Worm (Caenorhabditis elegans) whole organism, dauer: ENCODE measurements around the gene ctg-2.

ENCODE experiments used
- unc-62 ChIP-seq: sonication (generic microtip); optimal IDR thresholded peaks from 2 replicates; lab custom pipeline; 2017; ENCODE audit warnings: missing biosample characterization, missing genetic modification reagents, missing genetic modification characterization

ctg-2 gene

DNA sequence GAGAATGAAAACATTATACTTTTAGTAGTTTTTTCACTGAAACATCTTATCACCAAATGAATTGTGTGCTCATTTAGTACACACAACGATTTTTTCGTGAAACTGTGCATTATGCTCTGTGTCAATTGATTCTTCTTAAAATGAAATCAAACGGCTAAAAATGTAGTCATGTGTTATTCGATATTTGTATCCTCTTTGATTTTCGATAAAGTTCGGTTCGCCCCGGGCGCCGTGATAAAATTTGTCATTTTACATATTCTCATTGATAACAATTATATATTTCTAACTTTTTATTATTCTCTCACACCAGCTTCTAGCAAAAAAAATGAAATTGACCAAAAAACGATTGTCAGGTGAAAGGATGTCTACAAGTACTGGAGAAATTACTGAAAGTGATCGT is at the start of gene ctg-2:
TSS of gene ctg-2 (plus strand) at position 326 of the 400 bp plus-strand sequence.
- TF ChIP-seq unc-62 (GFP tag; lab: Kevin White, UChicago), result no peak

DNA sequence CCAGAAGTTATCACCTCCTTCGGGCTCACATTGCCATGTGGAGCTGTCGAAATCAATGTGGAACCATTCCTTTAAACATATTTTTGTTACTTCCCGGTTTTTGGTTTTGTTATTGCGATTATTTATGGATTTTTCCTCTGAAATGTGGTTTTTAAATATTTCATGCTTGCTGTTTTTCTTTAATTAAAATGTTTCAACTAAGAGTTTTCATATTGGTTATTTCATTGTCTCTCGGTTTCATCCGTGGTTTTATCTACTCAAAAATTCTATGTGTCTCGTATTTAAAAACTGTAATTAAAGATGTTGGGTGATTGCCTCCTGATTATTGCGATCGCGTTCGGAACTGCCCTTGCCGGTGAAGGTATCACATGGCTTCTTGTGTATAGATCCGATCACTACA is 48.0 kb upstream of the ctg-2 start, which contains the start of gene F22B5.10:
TSS of gene F22B5.10 (plus strand) at position 301 of the 400 bp plus-strand sequence.
- TF ChIP-seq unc-62 (GFP tag; lab: Kevin White, UChicago), result no peak

DNA sequence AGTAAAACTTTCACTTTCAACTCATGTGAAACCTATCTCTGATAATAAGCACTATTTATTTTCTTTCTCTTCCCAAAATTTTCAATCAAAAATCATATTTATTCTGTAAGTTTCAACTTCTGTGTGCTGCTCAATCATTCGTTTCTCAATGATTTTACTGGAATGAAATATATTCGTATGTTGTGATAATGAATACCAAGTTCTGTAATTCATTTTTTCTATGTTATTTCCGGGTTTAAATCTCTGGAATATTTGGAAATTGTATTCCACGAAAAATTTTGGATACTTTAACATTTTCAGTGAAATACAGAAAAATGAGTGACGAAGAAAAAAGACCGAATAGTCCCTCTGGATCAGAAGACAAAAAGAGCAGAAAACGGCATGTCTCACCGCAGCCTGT is 47.0 kb upstream of the ctg-2 start, which contains the start of gene M05D6.2:
TSS of gene M05D6.2 (plus strand) at position 301 of the 400 bp plus-strand sequence.
- no peak for TF ChIP-seq unc-62 (GFP tag; lab: Kevin White, UChicago)

DNA sequence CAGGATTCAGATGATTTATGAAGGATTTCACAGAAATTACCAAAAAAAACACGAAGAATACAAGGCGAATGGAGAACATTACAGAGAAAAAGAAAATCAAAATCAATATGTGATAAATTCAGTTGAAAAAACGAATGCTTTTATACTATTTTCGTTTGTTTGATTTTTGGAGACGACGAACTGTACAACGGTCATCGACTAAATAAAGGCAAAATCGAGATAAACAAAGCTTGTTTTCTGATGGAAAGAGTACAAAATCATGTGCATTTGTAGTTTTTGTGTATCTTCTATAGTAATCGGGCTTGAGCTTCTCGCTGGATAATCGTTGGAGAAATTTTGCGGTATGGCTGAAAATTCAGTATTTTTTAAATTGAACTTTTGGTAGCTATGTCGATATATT is 43.7 kb upstream of the ctg-2 start, which contains the start of gene M05D6.8:
TSS of gene M05D6.8 (minus strand) at position 101 of the 400 bp plus-strand sequence.
- no peak for TF ChIP-seq unc-62 (GFP tag; lab: Kevin White, UChicago)

DNA sequence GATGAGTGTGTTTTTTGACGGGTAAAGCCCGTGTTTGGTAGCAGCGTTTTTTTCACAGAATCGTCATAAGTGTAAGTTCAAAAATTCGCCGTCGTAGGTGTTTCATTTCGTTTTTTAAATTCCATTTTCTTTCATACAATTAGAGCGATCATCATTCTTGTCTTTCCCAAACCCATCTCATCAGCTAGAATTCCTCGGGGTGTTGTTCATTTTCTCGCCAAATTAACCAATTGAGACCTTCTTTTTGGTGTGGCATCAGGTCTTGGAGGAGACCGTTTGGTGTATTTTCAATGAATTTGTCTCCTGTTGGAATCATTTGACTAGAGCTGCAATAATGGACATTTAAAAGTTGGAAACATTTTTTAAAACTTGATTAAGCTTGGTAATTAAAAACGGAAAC is 41.9 kb upstream of the ctg-2 start:
- TF ChIP-seq unc-62 (GFP tag; lab: Kevin White, UChicago), result no peak

DNA sequence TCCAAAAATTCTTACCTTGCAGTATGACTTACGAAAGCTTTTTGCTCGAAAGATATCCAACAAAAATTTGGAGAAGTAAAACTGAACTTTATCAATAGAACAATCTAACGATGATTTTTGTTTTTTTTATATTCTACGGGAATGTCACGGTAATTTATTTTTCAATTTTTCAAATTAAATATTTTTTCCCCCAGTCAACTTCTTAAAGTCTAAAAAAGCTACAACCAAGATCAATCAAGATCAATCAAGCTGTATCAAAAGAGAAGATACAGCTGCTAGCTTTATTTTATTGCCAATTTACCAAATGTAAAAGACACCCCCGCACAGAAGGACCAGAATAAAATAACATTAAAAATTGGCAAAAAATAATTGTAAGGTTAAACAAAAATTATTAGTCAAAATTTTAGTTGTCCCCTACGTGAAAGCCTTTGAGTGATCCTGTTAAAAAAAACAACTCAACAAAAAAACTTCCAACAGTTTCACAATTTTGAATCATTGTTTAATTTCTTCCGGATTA is 39.5 kb upstream of the ctg-2 start, which contains the start of the genes M05D6.1 and M05D6.3:
TSS of gene M05D6.1 (minus strand) at position 101 of the 517 bp plus-strand sequence.
TSS of gene M05D6.3 (plus strand) at position 467 of the 517 bp plus-strand sequence.
- TF ChIP-seq unc-62 (GFP tag; lab: Kevin White, UChicago), result no peak

DNA sequence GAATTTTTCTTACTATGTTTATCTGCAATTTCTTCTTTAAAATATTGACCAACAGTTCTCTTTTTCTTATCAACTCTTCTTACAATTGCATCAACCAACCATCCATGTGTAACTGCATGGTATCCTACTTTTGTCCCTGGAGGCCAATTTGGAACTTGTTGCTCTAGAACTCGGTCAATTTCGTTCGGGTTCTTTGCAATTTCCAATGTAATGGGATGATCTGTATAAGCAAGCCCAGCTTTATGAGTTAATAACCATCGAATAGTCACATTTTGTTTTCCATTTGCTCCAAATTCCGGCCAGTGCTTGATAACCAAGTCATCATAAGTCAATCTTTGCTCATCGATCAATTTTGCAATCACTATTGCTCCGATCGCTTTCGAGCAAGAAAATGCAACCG is 35.5 kb upstream of the ctg-2 start:
- no peak for TF ChIP-seq unc-62 (GFP tag; lab: Kevin White, UChicago)

DNA sequence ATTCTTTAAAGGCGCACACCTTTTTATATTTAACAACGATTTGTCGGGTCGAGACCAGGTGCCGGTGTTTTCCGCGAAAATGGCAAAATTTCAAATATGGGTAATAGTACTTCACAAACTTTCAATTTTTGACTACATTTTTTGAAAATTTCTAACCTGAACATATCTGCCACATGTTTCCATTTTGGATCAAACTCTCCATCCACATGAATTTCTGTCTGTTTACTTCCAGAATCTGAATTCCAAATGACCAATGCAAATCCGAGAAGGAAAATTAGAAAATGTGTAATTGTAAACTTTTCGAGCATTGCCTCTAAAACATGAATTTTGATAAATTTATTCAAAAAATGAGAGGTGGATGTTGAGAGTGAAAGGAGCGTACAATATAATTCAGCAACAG is 34.7 kb upstream of the ctg-2 start, which contains the start of gene lact-4:
TSS of gene lact-4 (minus strand) at position 313 of the 400 bp plus-strand sequence.
- TF ChIP-seq unc-62 (GFP tag; lab: Kevin White, UChicago), result no peak

DNA sequence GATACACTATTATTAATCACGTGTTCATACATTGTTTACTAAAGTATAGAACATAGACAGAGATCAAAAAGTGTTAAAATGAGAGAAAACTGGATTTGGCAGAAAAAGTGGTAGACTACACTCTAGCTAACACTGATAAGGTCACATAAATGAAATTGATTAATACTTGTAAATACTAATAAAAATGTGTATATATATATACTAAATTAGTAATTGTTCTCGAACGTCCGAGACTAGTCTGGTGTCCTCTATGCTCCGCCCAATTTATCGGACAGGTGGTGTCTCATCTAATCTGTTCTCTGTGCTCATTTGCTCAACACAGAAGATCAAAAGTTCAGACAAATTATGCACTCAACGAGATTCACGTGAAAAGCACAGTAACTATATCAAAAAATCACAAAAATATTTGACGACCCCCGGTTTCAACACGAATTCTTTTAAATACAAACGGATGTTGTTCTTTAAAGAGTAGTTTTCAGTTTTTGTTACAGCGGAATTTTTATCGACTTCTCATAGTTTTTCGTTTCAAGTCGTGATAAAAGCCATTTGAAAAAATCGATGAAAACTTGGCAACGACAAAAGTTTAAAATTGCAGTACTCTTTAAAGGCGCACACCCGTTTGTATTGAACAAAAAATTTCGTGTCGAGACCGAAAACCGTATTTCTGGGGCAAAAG is 33.7 kb upstream of the ctg-2 start:
- TF ChIP-seq unc-62 (GFP tag; lab: Kevin White, UChicago), result no peak

DNA sequence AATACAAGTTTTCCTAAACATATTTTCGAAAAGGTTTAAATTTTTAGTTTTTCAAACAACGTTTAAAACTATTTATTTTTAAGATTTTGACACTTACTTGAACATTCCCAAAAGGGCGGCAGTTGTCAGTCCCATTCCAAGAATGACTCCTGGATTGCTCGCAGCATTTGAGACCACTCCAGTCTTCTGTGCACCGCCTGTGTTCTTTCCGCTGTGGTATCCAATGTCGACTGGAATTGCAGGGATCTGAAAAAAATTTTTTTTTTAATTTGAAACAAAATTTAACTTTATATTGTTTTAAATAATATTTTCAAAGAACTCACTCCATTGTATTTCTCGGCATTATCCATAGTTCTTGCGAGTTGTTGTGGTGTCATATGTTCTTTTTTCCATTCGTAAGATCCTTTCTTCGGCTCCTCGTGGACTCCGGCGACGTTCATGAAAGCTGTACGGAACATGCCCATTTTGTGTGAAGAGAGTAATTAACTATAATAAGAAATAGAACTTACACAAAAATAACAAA is 33.1 kb upstream of the ctg-2 start, which contains the start of gene M05D6.5:
TSS of gene M05D6.5 (minus strand) at position 473 of the 523 bp plus-strand sequence.
- TF ChIP-seq unc-62 (GFP tag; lab: Kevin White, UChicago), result no peak

DNA sequence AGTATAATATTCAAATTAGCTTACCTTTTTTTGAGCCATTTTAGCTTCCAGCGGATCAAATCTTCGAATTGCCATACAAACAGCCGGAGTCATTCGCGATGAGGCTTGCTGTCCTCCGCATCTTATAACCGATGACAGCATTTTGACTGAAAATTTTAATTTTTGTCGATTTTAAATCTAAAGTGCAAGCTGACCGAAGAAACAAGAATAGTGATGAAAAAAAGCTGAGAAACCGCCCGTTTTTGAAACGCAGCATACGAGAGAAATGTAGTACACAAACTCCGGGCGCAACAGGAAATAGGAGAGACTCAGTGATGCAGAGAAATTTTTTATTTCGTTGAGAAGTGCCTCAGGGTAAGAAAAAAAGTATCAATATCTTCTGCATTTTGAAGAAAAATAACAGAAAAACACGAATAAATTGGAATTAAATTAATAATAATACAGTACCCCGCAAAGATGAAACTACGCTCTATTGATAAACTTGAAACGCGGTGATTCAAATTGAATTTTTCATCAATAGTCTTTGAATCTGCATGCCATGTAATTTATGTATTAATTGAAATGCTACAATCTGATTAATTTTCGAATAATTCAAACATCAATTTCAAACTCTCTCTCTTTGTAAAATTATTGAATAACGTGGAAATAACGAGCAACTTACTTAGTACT is 31.6 kb upstream of the ctg-2 start:
- TF ChIP-seq unc-62 (GFP tag; lab: Kevin White, UChicago), result no peak

DNA sequence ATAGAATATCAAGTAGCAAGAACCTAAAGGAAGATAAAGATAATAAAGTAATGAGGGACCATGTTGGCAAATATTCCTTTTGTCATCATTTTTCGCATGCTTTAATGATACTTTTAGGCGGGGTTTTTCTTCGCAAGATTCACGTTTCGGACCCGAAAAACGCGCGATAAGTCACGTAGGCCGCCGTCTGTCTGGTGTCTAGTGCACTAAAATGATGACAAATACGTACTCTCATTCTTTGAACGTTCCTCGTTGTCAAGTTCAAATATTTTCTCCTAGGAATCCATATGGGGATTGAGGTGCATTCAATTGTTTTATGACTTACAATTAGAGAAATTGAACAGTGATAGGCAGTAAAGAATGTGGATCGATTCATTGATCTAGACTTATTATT is 31.1 kb upstream of the ctg-2 start, which contains the start of gene taap-1:
TSS of gene taap-1 (minus strand) at position 79 of the 394 bp plus-strand sequence.
- no peak for TF ChIP-seq unc-62 (GFP tag; lab: Kevin White, UChicago)

DNA sequence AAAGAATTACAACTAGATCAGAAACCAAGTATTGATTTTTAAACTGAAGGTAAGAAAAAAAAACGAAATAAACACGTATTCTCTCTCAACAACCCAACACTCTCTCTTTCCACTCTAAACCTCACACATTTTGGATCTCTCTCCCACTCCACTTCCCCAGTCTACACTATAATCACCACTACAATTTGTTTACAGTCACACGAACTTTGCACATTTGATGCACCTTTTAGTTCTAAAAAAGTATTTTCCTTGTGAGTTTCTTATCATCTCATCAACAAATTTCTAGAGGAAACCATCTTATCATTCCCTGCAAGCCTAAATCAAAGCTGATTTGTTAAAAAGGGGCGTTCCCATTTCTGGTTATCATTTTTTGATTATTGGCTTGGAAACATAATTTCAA is 30.3 kb upstream of the ctg-2 start:
- no peak for TF ChIP-seq unc-62 (GFP tag; lab: Kevin White, UChicago)

DNA sequence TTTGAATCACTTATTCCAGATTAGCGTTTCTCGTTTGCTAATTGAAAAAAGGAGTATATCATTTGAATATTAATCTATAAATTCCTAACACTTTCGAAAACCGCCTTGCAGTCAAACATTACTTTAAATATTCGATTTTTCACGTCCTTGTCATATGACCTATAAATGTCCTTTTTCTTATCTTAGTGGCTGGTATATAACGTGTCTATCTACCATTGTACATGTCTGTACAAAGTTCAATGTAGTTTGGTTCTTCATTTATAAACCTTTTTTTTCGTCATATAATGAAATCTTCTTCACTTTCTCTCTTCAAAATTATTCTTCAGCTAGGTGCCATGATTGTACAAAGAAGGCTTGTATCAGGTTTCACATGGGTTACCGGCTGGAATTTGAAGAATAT is 29.3 kb upstream of the ctg-2 start, which contains the start of gene gbh-2:
TSS of gene gbh-2 (plus strand) at position 277 of the 400 bp plus-strand sequence.
- no peak for TF ChIP-seq unc-62 (GFP tag; lab: Kevin White, UChicago)

DNA sequence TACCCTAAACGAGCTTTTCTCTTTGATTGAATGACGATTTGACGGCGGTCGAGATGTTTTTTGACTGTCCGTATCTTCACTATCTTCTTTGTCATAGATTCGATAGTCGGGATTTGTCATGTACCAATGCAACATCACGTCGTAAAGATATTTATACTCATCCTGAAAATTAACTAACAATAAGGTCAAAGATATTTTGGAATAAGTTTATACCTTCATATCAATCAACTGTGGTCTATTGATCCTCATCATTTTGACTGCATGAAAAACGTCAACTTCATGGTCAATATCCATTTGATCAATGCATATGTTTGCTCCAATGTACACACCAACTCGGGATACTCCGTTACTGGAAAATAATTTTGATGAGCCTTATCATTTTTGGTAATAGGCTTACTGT is 26.7 kb upstream of the ctg-2 start:
- no peak for TF ChIP-seq unc-62 (GFP tag; lab: Kevin White, UChicago)
